Worm (Caenorhabditis elegans) whole organism, L2 larva: ENCODE measurements around the gene tdp-1.

ENCODE experiments used
- C34F6.9 ChIP-seq: fragments of 150-350 bp; optimal IDR thresholded peaks from 2 replicates; lab custom pipeline; 2014; ENCODE audit warnings: missing biosample characterization, missing genetic modification characterization
- R02D3.7 ChIP-seq: fragments of 150-350 bp; optimal IDR thresholded peaks from 2 replicates; lab custom pipeline; 2014; ENCODE audit warnings: missing biosample characterization, missing genetic modification characterization
- ZK546.5 ChIP-seq: sonication (generic microtip); optimal IDR thresholded peaks from 2 replicates; lab custom pipeline; 2017; ENCODE audit warnings: missing biosample characterization, missing genetic modification characterization
- alr-1 ChIP-seq: fragments of 150-350 bp; optimal IDR thresholded peaks from 2 replicates; lab custom pipeline; 2014; ENCODE audit warnings: missing biosample characterization, missing genetic modification characterization
- ama-1 ChIP-seq: fragments of 150-350 bp; optimal IDR thresholded peaks from 2 replicates; lab custom pipeline; 2018; ENCODE audit warnings: inconsistent platforms
- blmp-1 ChIP-seq: sonication (generic microtip); optimal IDR thresholded peaks from 2 replicates; lab custom pipeline; 2017; ENCODE audit warnings: missing genetic modification characterization, mild to moderate bottlenecking, missing compliant biosample characterization, antibody characterized with exemption, moderate library complexity; ENCODE audit not compliant: insufficient read depth
- ceh-16 ChIP-seq: fragments of 150-350 bp; optimal IDR thresholded peaks from 2 replicates; lab custom pipeline; 2014; ENCODE audit warnings: missing biosample characterization, missing genetic modification characterization
- ceh-82 ChIP-seq: fragments of 150-350 bp; optimal IDR thresholded peaks from 2 replicates; lab custom pipeline; 2014; ENCODE audit warnings: missing biosample characterization, missing genetic modification characterization
- crh-2 ChIP-seq: sonication (generic microtip); optimal IDR thresholded peaks from 2 replicates; lab custom pipeline; 2017; ENCODE audit warnings: missing biosample characterization, missing genetic modification characterization
- dmd-4 ChIP-seq: sonication (generic microtip); optimal IDR thresholded peaks from 2 replicates; lab custom pipeline; 2017; ENCODE audit warnings: missing biosample characterization, missing genetic modification characterization
- egl-27 ChIP-seq: sonication (generic microtip); optimal IDR thresholded peaks from 3 replicates; lab custom pipeline; 2017; ENCODE audit warnings: missing biosample characterization, missing genetic modification reagents, missing genetic modification characterization
- elt-1 ChIP-seq: fragments of 150-350 bp; optimal IDR thresholded peaks from 2 replicates; lab custom pipeline; 2014; ENCODE audit warnings: missing biosample characterization, missing genetic modification characterization
- fos-1 ChIP-seq: fragments of 150-350 bp; optimal IDR thresholded peaks from 2 replicates; lab custom pipeline; 2014; ENCODE audit warnings: missing biosample characterization, missing genetic modification characterization
- lin-13 ChIP-seq: fragments of 150-350 bp; optimal IDR thresholded peaks from 2 replicates; lab custom pipeline; 2014; ENCODE audit warnings: missing biosample characterization, missing genetic modification reagents, missing genetic modification characterization
- lin-39 ChIP-seq: fragments of 150-350 bp; optimal IDR thresholded peaks from 2 replicates; lab custom pipeline; 2014; ENCODE audit warnings: missing biosample characterization, missing genetic modification reagents, missing genetic modification characterization
- lsy-2 ChIP-seq, 2 experiments: fragments of 150-350 bp in 1 of 2; sonication (generic microtip) in 1 of 2; optimal IDR thresholded peaks; 2 replicates each; lab custom pipeline; 2014 to 2017; ENCODE audit warnings: missing biosample characterization in 2 of 2, missing genetic modification characterization in 2 of 2
- mbf-1 ChIP-seq: sonication (generic microtip); optimal IDR thresholded peaks from 2 replicates; lab custom pipeline; 2017; ENCODE audit warnings: missing biosample characterization, missing genetic modification characterization
- mdl-1 ChIP-seq, 2 experiments: fragments of 150-350 bp in 1 of 2; sonication (generic microtip) in 1 of 2; optimal IDR thresholded peaks; 2 replicates each; lab custom pipeline; 2017; ENCODE audit warnings: missing biosample characterization in 2 of 2, missing genetic modification characterization in 2 of 2
- nhr-11 ChIP-seq: fragments of 150-350 bp; optimal IDR thresholded peaks from 2 replicates; lab custom pipeline; 2014; ENCODE audit warnings: missing biosample characterization, missing genetic modification characterization
- nhr-12 ChIP-seq: fragments of 150-350 bp; optimal IDR thresholded peaks from 2 replicates; lab custom pipeline; 2014; ENCODE audit warnings: missing biosample characterization, missing genetic modification characterization
- nhr-129 ChIP-seq: fragments of 150-350 bp; optimal IDR thresholded peaks from 2 replicates; lab custom pipeline; 2014; ENCODE audit warnings: missing biosample characterization, missing genetic modification characterization
- nhr-21 ChIP-seq: fragments of 150-350 bp; optimal IDR thresholded peaks from 2 replicates; lab custom pipeline; 2014; ENCODE audit warnings: missing biosample characterization, missing genetic modification characterization
- nhr-23 ChIP-seq: fragments of 150-350 bp; optimal IDR thresholded peaks from 2 replicates; lab custom pipeline; 2014; ENCODE audit warnings: missing biosample characterization, missing genetic modification reagents, missing genetic modification characterization
- nhr-237 ChIP-seq: fragments of 150-350 bp; optimal IDR thresholded peaks from 2 replicates; lab custom pipeline; 2014; ENCODE audit warnings: missing biosample characterization, missing genetic modification characterization
- nhr-25 ChIP-seq: fragments of 150-350 bp; sonication (generic microtip); optimal IDR thresholded peaks from 3 replicates; lab custom pipeline; 2014; ENCODE audit warnings: missing biosample characterization, missing genetic modification characterization
- nhr-6 ChIP-seq: fragments of 150-350 bp; optimal IDR thresholded peaks from 2 replicates; lab custom pipeline; 2014; ENCODE audit warnings: missing biosample characterization, missing genetic modification characterization
- nhr-77 ChIP-seq: fragments of 150-350 bp; optimal IDR thresholded peaks from 2 replicates; lab custom pipeline; 2014; ENCODE audit warnings: missing biosample characterization, missing genetic modification characterization
- peb-1 ChIP-seq: fragments of 150-350 bp; optimal IDR thresholded peaks from 2 replicates; lab custom pipeline; 2014; ENCODE audit warnings: missing biosample characterization, missing genetic modification characterization
- sem-4 ChIP-seq: fragments of 150-350 bp; optimal IDR thresholded peaks from 2 replicates; lab custom pipeline; 2014; ENCODE audit warnings: missing biosample characterization, missing genetic modification reagents, missing genetic modification characterization
- skn-1 ChIP-seq: sonication (generic microtip); optimal IDR thresholded peaks from 2 replicates; lab custom pipeline; 2017; ENCODE audit warnings: missing biosample characterization, missing genetic modification characterization
- sma-3 ChIP-seq: sonication (generic microtip); optimal IDR thresholded peaks from 2 replicates; lab custom pipeline; 2016; ENCODE audit warnings: missing genetic modification reagents, missing genetic modification characterization, missing compliant biosample characterization
- snpc-4 ChIP-seq: fragments of 150-350 bp; optimal IDR thresholded peaks from 2 replicates; lab custom pipeline; 2014; ENCODE audit warnings: missing biosample characterization, missing genetic modification characterization
- unc-55 ChIP-seq: fragments of 150-350 bp; sonication (generic microtip); optimal IDR thresholded peaks from 3 replicates; lab custom pipeline; 2014; ENCODE audit warnings: missing biosample characterization, missing genetic modification reagents, missing genetic modification characterization
- unc-62 ChIP-seq: fragments of 150-350 bp; optimal IDR thresholded peaks from 2 replicates; lab custom pipeline; 2014; ENCODE audit warnings: missing biosample characterization, missing genetic modification reagents, missing genetic modification characterization
- ztf-1 ChIP-seq: fragments of 200-800 bp; sonication (Bioruptor generic); conservative IDR thresholded peaks from 2 replicates; pipeline ENCODE4 v1.3.6; 2022; ENCODE audit warnings: missing genetic modification characterization, missing compliant biosample characterization
- ztf-11 ChIP-seq: sonication (generic microtip); optimal IDR thresholded peaks from 2 replicates; lab custom pipeline; 2017; ENCODE audit warnings: missing biosample characterization, missing genetic modification characterization
- ztf-4 ChIP-seq: fragments of 150-350 bp; optimal IDR thresholded peaks from 2 replicates; lab custom pipeline; 2014; ENCODE audit warnings: missing biosample characterization, missing genetic modification characterization

The tdp-1 gene

ce11 chrII:8997479-8997878 lies at the start of gene tdp-1, which contains the start of gene F44G4.3:
tdp-1 (plus strand) TSS chrII:8997825.
F44G4.3 (minus strand) TSS chrII:8997662.
- TF ChIP-seq unc-55 (GFP tag; lab: Kevin White, UChicago) (peak; percentile 68), lsy-2 (tag; optimal IDR thresholded peaks at IDR 0.05; lab: Kevin White, UChicago) (peak; percentile 55 to 94), snpc-4 (tag; lab: Kevin White, UChicago) (no peak), crh-2 (no peak), nhr-129 (tag; lab: Kevin White, UChicago) (peak; percentile 18), ztf-1 (no peak), nhr-23 (tag; lab: Kevin White, UChicago) (no peak), C34F6.9 (tag; lab: Kevin White, UChicago) (peak; percentile 67), unc-62 (no peak), lin-13 (GFP tag; lab: Kevin White, UChicago) (no peak)

- TF ChIP-seq lin-39 (tag; lab: Kevin White, UChicago) (no peak), ceh-82 (tag; lab: Kevin White, UChicago) (no peak), skn-1 (no peak), ama-1 (no peak), alr-1 (tag; lab: Kevin White, UChicago) (no peak), ztf-1 (no peak), C34F6.9 (tag; lab: Kevin White, UChicago) (no peak), peb-1 (no peak), nhr-12 (tag; lab: Kevin White, UChicago) (no peak), nhr-21 (tag; lab: Kevin White, UChicago) (no peak), sma-3 (no peak), crh-2 (no peak), ztf-11 (no peak), lin-13 (GFP tag; lab: Kevin White, UChicago) (no peak), nhr-237 (tag; lab: Kevin White, UChicago) (no peak), ZK546.5 (tag; lab: Kevin White, UChicago) (no peak), nhr-6 (tag; lab: Kevin White, UChicago) (no peak), nhr-25 (tag; lab: Kevin White, UChicago) (no peak)
Observed at ce11 chrII:8948640-8949039, 49.0 kb upstream of the tdp-1 start.

- TF ChIP-seq nhr-237 (tag; lab: Kevin White, UChicago) (no peak), nhr-77 (no peak), lin-39 (tag; lab: Kevin White, UChicago) (no peak), sem-4 (no peak), ztf-1 (no peak), ZK546.5 (tag; lab: Kevin White, UChicago) (no peak), unc-62 (no peak), dmd-4 (tag; lab: Kevin White, UChicago) (no peak), ceh-16 (tag; lab: Kevin White, UChicago) (no peak), fos-1 (no peak), nhr-21 (tag; lab: Kevin White, UChicago) (no peak), egl-27 (tag; lab: Kevin White, UChicago) (no peak), alr-1 (tag; lab: Kevin White, UChicago) (no peak), peb-1 (no peak), blmp-1 (tag; lab: Kevin White, UChicago) (no peak)
Observed at ce11 chrII:8951270-8951669, 46.4 kb upstream of the tdp-1 start.

DNA sequence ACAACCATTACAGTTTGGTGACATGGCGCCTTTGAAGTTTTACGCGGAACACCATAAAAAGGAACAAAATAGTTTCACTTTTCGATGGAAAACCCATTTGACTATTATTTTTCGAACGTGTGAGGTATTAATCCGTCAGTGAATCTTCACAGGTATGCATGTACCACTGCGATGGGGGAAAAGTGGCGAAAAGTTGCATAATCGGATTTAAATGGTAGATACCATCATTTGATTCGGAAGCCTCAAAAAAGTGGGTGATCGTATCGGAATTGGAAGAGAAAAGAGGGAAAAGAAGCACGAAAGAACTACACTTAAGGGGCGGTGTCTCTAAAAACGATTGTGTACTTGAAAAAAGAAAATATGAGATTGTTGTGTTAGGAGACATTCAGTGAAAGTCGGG lies 43.9 kb upstream of the tdp-1 start:
- no peak for TF ChIP-seq ZK546.5 (tag; lab: Kevin White, UChicago)
- peak; percentile 22 for TF ChIP-seq elt-1 (tag; lab: Kevin White, UChicago)

DNA sequence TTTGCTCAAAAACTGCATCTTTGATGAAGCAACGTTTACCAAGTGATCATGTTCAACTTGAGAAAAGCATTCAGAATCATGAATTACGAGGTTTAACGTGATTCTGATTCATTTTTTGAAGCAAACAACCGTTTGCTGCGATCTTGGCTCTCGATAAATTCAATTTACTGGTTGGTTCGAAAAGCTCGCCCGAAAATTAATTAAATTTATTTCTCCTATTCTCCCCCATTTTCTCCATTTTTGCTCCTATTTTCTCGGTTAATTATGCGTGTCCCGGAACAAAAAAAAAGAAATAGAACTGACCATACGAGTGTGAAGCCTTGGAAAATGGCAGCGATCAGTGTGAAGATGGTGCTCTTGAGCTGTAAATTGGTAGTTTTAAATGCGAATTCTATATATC lies 40.7 kb upstream of the tdp-1 start:
- TF ChIP-seq ztf-4 (tag; lab: Kevin White, UChicago) (no peak), R02D3.7 (tag; lab: Kevin White, UChicago) (no peak), ZK546.5 (tag; lab: Kevin White, UChicago) (no peak), alr-1 (tag; lab: Kevin White, UChicago) (no peak), nhr-11 (tag; lab: Kevin White, UChicago) (no peak), mbf-1 (tag; lab: Kevin White, UChicago) (no peak), mdl-1 (tag; optimal IDR thresholded peaks at IDR 0.05; lab: Kevin White, UChicago) (no peak), crh-2 (no peak), sem-4 (no peak)
